Worm (Caenorhabditis elegans) whole organism, late embryonic: Measurements from ENCODE around the gene Y53F4B.20.
A peak's percentile ranks its signal among the peaks of the same experiment; 100 is the strongest.

Source experiments
- T23F11.4 ChIP-seq: fragments of 200-800 bp; sonication (Bioruptor generic); optimal IDR thresholded peaks from 2 replicates; lab custom pipeline; 2018; ENCODE audit warnings: mild to moderate bottlenecking, missing genetic modification characterization, missing compliant biosample characterization
- ahr-1 ChIP-seq: sonication (generic microtip); optimal IDR thresholded peaks from 2 replicates; lab custom pipeline; 2016; ENCODE audit warnings: missing genetic modification characterization, missing compliant biosample characterization
- ama-1 ChIP-seq: fragments of 150-350 bp; optimal IDR thresholded peaks from 2 replicates; lab custom pipeline; 2014
- ceh-18 ChIP-seq: sonication (generic microtip); optimal IDR thresholded peaks from 2 replicates; lab custom pipeline; 2016; ENCODE audit warnings: missing genetic modification characterization, missing compliant biosample characterization
- ceh-19 ChIP-seq: fragments of 200-800 bp; sonication (Bioruptor generic); optimal IDR thresholded peaks from 2 replicates; lab custom pipeline; 2018; ENCODE audit warnings: mild to moderate bottlenecking, missing genetic modification characterization, missing compliant biosample characterization
- ceh-2 ChIP-seq: sonication (generic microtip); optimal IDR thresholded peaks from 2 replicates; lab custom pipeline; 2016; ENCODE audit warnings: missing genotype, missing genetic modification characterization, missing compliant biosample characterization
- ceh-22 ChIP-seq: sonication (generic microtip); optimal IDR thresholded peaks from 2 replicates; lab custom pipeline; 2017; ENCODE audit warnings: missing biosample characterization, missing genetic modification characterization
- ceh-31 ChIP-seq: sonication (generic microtip); optimal IDR thresholded peaks from 2 replicates; lab custom pipeline; 2016; ENCODE audit warnings: missing genetic modification characterization, missing compliant biosample characterization
- ceh-34 ChIP-seq: sonication (generic microtip); optimal IDR thresholded peaks from 2 replicates; lab custom pipeline; 2016; ENCODE audit warnings: mild to moderate bottlenecking, missing genetic modification characterization, missing compliant biosample characterization
- ceh-45 ChIP-seq: fragments of 200-800 bp; sonication (Bioruptor generic); IDR thresholded peaks from 2 replicates; pipeline ENCODE4 v1.3.6; 2022; ENCODE audit warnings: missing genetic modification reagents, missing genetic modification characterization, missing compliant biosample characterization
- ceh-48 ChIP-seq: sonication (generic microtip); optimal IDR thresholded peaks from 2 replicates; lab custom pipeline; 2016; ENCODE audit warnings: missing genetic modification characterization, inconsistent platforms, missing compliant biosample characterization
- ceh-6 ChIP-seq: fragments of 200-800 bp; sonication (Bioruptor generic); optimal IDR thresholded peaks from 2 replicates; lab custom pipeline; 2018; ENCODE audit warnings: mild to moderate bottlenecking, missing genetic modification characterization, missing compliant biosample characterization
- ceh-9 ChIP-seq: sonication (generic microtip); optimal IDR thresholded peaks from 2 replicates; lab custom pipeline; 2016; ENCODE audit warnings: mild to moderate bottlenecking, missing genetic modification characterization, inconsistent platforms, missing compliant biosample characterization
- che-1 ChIP-seq: sonication (generic microtip); optimal IDR thresholded peaks from 2 replicates; lab custom pipeline; 2016; ENCODE audit warnings: mild to moderate bottlenecking, missing genetic modification characterization, missing compliant biosample characterization
- dve-1 ChIP-seq: sonication (generic microtip); optimal IDR thresholded peaks from 2 replicates; lab custom pipeline; 2017; ENCODE audit warnings: antibody characterized with exemption, mild to moderate bottlenecking, missing genetic modification characterization, missing compliant biosample characterization
- elt-2 ChIP-seq: sonication (generic microtip); optimal IDR thresholded peaks from 2 replicates; lab custom pipeline; 2016; ENCODE audit warnings: missing genetic modification reagents, missing genetic modification characterization, missing compliant biosample characterization
- elt-4 ChIP-seq: sonication (generic microtip); optimal IDR thresholded peaks from 2 replicates; lab custom pipeline; 2016; ENCODE audit warnings: missing genetic modification characterization, missing compliant biosample characterization
- ets-4 ChIP-seq: sonication (generic microtip); optimal IDR thresholded peaks from 2 replicates; lab custom pipeline; 2016; ENCODE audit warnings: missing genetic modification characterization, missing compliant biosample characterization
- fax-1 ChIP-seq: sonication (generic microtip); optimal IDR thresholded peaks from 2 replicates; lab custom pipeline; 2016; ENCODE audit warnings: missing genotype, missing genetic modification characterization, missing compliant biosample characterization
- fkh-10 ChIP-seq: fragments of 150-350 bp; optimal IDR thresholded peaks from 2 replicates; lab custom pipeline; 2014; ENCODE audit warnings: missing biosample characterization, missing genetic modification reagents, missing genetic modification characterization
- fkh-6 ChIP-seq: sonication (generic microtip); optimal IDR thresholded peaks from 2 replicates; lab custom pipeline; 2016; ENCODE audit warnings: missing genetic modification characterization, missing compliant biosample characterization
- hlh-13 ChIP-seq: fragments of 200-800 bp; sonication (Bioruptor generic); optimal IDR thresholded peaks from 2 replicates; lab custom pipeline; 2018; ENCODE audit warnings: mild to moderate bottlenecking, missing genetic modification characterization, missing compliant biosample characterization
- hlh-15 ChIP-seq: sonication (generic microtip); optimal IDR thresholded peaks from 2 replicates; lab custom pipeline; 2016; ENCODE audit warnings: missing genetic modification characterization, missing compliant biosample characterization
- hlh-30 ChIP-seq: sonication (generic microtip); optimal IDR thresholded peaks from 2 replicates; lab custom pipeline; 2017; ENCODE audit warnings: antibody characterized with exemption, missing genetic modification characterization, missing compliant biosample characterization; ENCODE audit not compliant: insufficient read depth
- lim-6 ChIP-seq: sonication (generic microtip); optimal IDR thresholded peaks from 2 replicates; lab custom pipeline; 2016; ENCODE audit warnings: missing genetic modification characterization, missing compliant biosample characterization
- lin-11 ChIP-seq: fragments of 200-800 bp; sonication (Bioruptor generic); optimal IDR thresholded peaks from 2 replicates; lab custom pipeline; 2018; ENCODE audit warnings: mild to moderate bottlenecking, missing genetic modification characterization, missing compliant biosample characterization
- mec-3 ChIP-seq: sonication (generic microtip); optimal IDR thresholded peaks from 2 replicates; lab custom pipeline; 2016; ENCODE audit warnings: borderline replicate concordance, missing genetic modification characterization, missing compliant biosample characterization
- nfya-1 ChIP-seq: sonication (generic microtip); optimal IDR thresholded peaks from 2 replicates; lab custom pipeline; 2017; ENCODE audit warnings: missing genetic modification characterization, mild to moderate bottlenecking, missing compliant biosample characterization, antibody characterized with exemption, moderate library complexity
- nhr-11 ChIP-seq: fragments of 150-350 bp; optimal IDR thresholded peaks from 2 replicates; lab custom pipeline; 2014; ENCODE audit warnings: missing biosample characterization, missing genetic modification characterization
- nhr-232 ChIP-seq: sonication (generic microtip); optimal IDR thresholded peaks from 2 replicates; lab custom pipeline; 2016; ENCODE audit warnings: missing genetic modification characterization, missing compliant biosample characterization
- pag-3 ChIP-seq: sonication (generic microtip); optimal IDR thresholded peaks from 2 replicates; lab custom pipeline; 2016; ENCODE audit warnings: missing compliant biosample characterization, missing genetic modification characterization, borderline replicate concordance
- pat-9 ChIP-seq: fragments of 200-800 bp; sonication (Bioruptor generic); optimal IDR thresholded peaks from 2 replicates; lab custom pipeline; 2018; ENCODE audit warnings: mild to moderate bottlenecking, missing genetic modification characterization, moderate library complexity, missing compliant biosample characterization
- pax-1 ChIP-seq: fragments of 150-350 bp; optimal IDR thresholded peaks from 2 replicates; lab custom pipeline; 2014; ENCODE audit warnings: missing biosample characterization, missing genetic modification characterization
- pha-2 ChIP-seq: sonication (generic microtip); optimal IDR thresholded peaks from 2 replicates; lab custom pipeline; 2017; ENCODE audit warnings: mild to moderate bottlenecking, missing genetic modification characterization, missing compliant biosample characterization
- pha-4 ChIP-seq: fragments of 150-350 bp; optimal IDR thresholded peaks from 2 replicates; lab custom pipeline; 2018; ENCODE audit warnings: missing biosample characterization, missing genetic modification reagents, missing genetic modification characterization
- pqm-1 ChIP-seq: sonication (generic microtip); optimal IDR thresholded peaks from 2 replicates; lab custom pipeline; 2016; ENCODE audit warnings: missing genetic modification characterization, missing compliant biosample characterization
- pros-1 ChIP-seq: fragments of 150-350 bp; optimal IDR thresholded peaks from 2 replicates; lab custom pipeline; 2014; ENCODE audit warnings: missing biosample characterization, missing genetic modification reagents, missing genetic modification characterization
- sdc-2 ChIP-seq: sonication (generic microtip); optimal IDR thresholded peaks from 2 replicates; lab custom pipeline; 2016; ENCODE audit warnings: missing genotype, missing genetic modification characterization, missing compliant biosample characterization
- sox-2 ChIP-seq: fragments of 200-800 bp; sonication (Bioruptor generic); IDR thresholded peaks from 2 replicates; pipeline ENCODE4 v1.3.6; 2022; ENCODE audit warnings: missing genetic modification reagents, missing genetic modification characterization, missing compliant biosample characterization
- sox-4 ChIP-seq: sonication (generic microtip); optimal IDR thresholded peaks from 2 replicates; lab custom pipeline; 2017; ENCODE audit warnings: mild to moderate bottlenecking, missing genetic modification characterization, inconsistent platforms, missing compliant biosample characterization
- syd-9 ChIP-seq: sonication (generic microtip); optimal IDR thresholded peaks from 2 replicates; lab custom pipeline; 2016; ENCODE audit warnings: mild to moderate bottlenecking, missing genetic modification characterization, moderate library complexity, missing compliant biosample characterization
- tbx-2 ChIP-seq: sonication (generic microtip); optimal IDR thresholded peaks from 2 replicates; lab custom pipeline; 2016; ENCODE audit warnings: missing genetic modification characterization, missing compliant biosample characterization
- tbx-7 ChIP-seq: sonication (generic microtip); optimal IDR thresholded peaks from 2 replicates; lab custom pipeline; 2016; ENCODE audit warnings: missing genotype, missing genetic modification characterization, missing compliant biosample characterization
- ttx-3 ChIP-seq: sonication (generic microtip); optimal IDR thresholded peaks from 2 replicates; lab custom pipeline; 2016; ENCODE audit warnings: missing genetic modification reagents, missing genetic modification characterization, missing compliant biosample characterization
- unc-3 ChIP-seq, 2 experiments: fragments of 200-800 bp in 1 of 2; sonication (Bioruptor generic) in 1 of 2; sonication (generic microtip) in 1 of 2; conservative IDR thresholded peaks in 1 of 2; optimal IDR thresholded peaks in 1 of 2; 2 replicates each; pipeline versions ENCODE4 v1.3.6 to Lab custom; 2016 to 2022; ENCODE audit warnings: missing compliant biosample characterization in 2 of 2, missing genetic modification characterization in 2 of 2, missing genetic modification reagents in 1 of 2
- unc-42 ChIP-seq: sonication (generic microtip); optimal IDR thresholded peaks from 2 replicates; lab custom pipeline; 2016; ENCODE audit warnings: missing genotype, missing genetic modification characterization, missing compliant biosample characterization
- unc-55 ChIP-seq: sonication (generic microtip); optimal IDR thresholded peaks from 2 replicates; lab custom pipeline; 2017; ENCODE audit warnings: missing biosample characterization, missing genetic modification reagents, missing genetic modification characterization
- unc-86 ChIP-seq: sonication (generic microtip); optimal IDR thresholded peaks from 2 replicates; lab custom pipeline; 2016; ENCODE audit warnings: missing genetic modification characterization, missing compliant biosample characterization
- zip-5 ChIP-seq: sonication (generic microtip); optimal IDR thresholded peaks from 2 replicates; lab custom pipeline; 2016; ENCODE audit warnings: missing genetic modification characterization, missing compliant biosample characterization
- ztf-16 ChIP-seq: sonication (generic microtip); optimal IDR thresholded peaks from 2 replicates; lab custom pipeline; 2017; ENCODE audit warnings: missing genetic modification characterization, missing compliant biosample characterization

The Y53F4B.20 gene

ce11 chrII:15080535-15080934 is 3.7 kb upstream of the Y53F4B.20 start:
- peak; percentile 33 for TF ChIP-seq ceh-34
- TF ChIP-seq ceh-48 = no peak
- TF ChIP-seq, all 69 proteins: peak for 1

DNA sequence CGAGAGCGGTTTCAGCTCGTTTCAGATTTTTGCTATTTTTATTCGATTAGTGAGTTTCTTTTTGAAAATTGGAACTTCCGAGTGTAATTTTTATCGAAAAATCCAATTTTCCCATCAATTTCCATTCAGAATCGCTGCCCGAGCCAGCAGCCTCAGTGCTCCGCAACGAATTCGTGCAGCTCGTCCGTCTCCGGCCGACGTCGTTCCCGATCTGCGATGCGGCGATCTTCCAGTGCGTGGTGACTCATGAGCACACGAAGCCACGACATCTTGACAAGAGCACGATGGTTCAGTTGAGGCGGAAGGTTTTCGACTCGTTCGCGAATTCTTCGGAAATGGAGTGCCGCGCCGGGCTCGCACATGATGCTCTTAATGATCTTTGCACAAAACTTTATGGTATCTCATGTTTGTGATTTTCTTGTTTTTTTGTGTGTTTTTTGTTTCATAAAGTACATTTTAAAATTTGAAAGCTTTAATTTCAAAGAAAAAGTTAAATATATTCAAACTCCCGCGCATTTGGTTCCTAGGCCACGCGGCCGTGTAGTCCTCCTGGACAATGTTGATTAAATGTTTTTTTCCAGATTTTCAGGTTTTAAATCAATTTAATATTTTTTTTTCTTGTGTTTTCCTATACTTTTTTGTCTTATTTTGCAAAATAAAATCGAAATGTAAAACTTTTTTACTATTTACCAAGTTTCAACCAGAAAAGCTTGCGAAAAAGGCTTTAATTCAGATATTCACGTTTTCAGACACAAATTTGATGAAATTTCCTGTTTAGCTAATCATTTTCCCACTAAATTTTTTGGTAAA is 5.0 kb downstream of the Y53F4B.20 start:
- TF ChIP-seq che-1 (tag; lab: Kevin White, UChicago) (no peak), hlh-15 (tag; lab: Kevin White, UChicago) (no peak), ttx-3 (no peak), unc-55 (GFP tag; lab: Kevin White, UChicago) (no peak), ceh-18 (tag; lab: Kevin White, UChicago) (no peak), pag-3 (tag; lab: Kevin White, UChicago) (no peak), nhr-11 (tag; lab: Kevin White, UChicago) (no peak), sox-4 (tag; lab: Kevin White, UChicago) (no peak), elt-2 (peak; percentile 57), pqm-1 (tag; lab: Kevin White, UChicago) (no peak), pros-1 (tag; lab: Kevin White, UChicago) (no peak), sdc-2 (peak; percentile 56), pat-9 (tag; lab: Kevin White, UChicago) (no peak), tbx-2 (peak; percentile 68), pha-4 (no peak), fkh-10 (GFP tag; lab: Kevin White, UChicago) (no peak), ceh-6 (no peak), lin-11 (tag; lab: Kevin White, UChicago) (no peak), T23F11.4 (GFP tag; lab: Kevin White, UChicago) (no peak), ahr-1 (tag; lab: Kevin White, UChicago) (no peak), nfya-1 (tag; lab: Kevin White, UChicago) (no peak), hlh-13 (GFP tag; lab: Kevin White, UChicago) (no peak), sox-2 (GFP tag; lab: Robert Waterston, UW) (no peak), ama-1 (lab: Kevin White, UChicago) (no peak), fax-1 (peak; percentile 34), pax-1 (no peak), ceh-45 (GFP tag; lab: Robert Waterston, UW) (no peak), syd-9 (tag; lab: Kevin White, UChicago) (no peak), nhr-232 (no peak), unc-86 (no peak), ceh-19 (GFP tag; lab: Kevin White, UChicago) (no peak), pha-2 (tag; lab: Kevin White, UChicago) (no peak), ceh-9 (tag; lab: Kevin White, UChicago) (no peak), unc-3 (GFP tag; conservative IDR thresholded peaks at IDR 0.05; lab: Robert Waterston, UW) (no peak), unc-3 (tag; optimal IDR thresholded peaks at IDR 0.05; lab: Kevin White, UChicago) (no peak), zip-5 (peak; percentile 73), mec-3 (tag; lab: Kevin White, UChicago) (peak; percentile 62), lim-6 (tag; lab: Kevin White, UChicago) (peak; percentile 53), dve-1 (tag; lab: Kevin White, UChicago) (no peak), ceh-34 (peak; percentile 21), ceh-31 (tag; lab: Kevin White, UChicago) (peak; percentile 91), ztf-16 (tag; lab: Kevin White, UChicago) (no peak), fkh-6 (tag; lab: Kevin White, UChicago) (peak; percentile 56), ceh-22 (tag; lab: Kevin White, UChicago) (no peak), elt-4 (tag; lab: Kevin White, UChicago) (no peak), ceh-2 (tag; lab: Kevin White, UChicago) (peak; percentile 85), ets-4 (tag; lab: Kevin White, UChicago) (peak; percentile 86), tbx-7 (tag; lab: Kevin White, UChicago) (peak; percentile 84), unc-42 (tag; lab: Kevin White, UChicago) (peak; percentile 52), hlh-30 (tag; lab: Kevin White, UChicago) (no peak)
